Worm (Caenorhabditis elegans) whole organism, L3 larva: ENCODE results near the gene F01D4.5.
A peak's percentile ranks its signal among the peaks of the same experiment; 100 is the strongest.

Source experiments
- ama-1 ChIP-seq: fragments of 150-350 bp; optimal IDR thresholded peaks from 2 replicates; lab custom pipeline; 2018
- ceh-28 ChIP-seq: fragments of 150-350 bp; optimal IDR thresholded peaks from 2 replicates; lab custom pipeline; 2014; ENCODE audit warnings: missing biosample characterization, missing genetic modification reagents, missing genetic modification characterization
- ceh-9 ChIP-seq: sonication (generic microtip); optimal IDR thresholded peaks from 2 replicates; lab custom pipeline; 2018; ENCODE audit warnings: missing biosample characterization, missing genetic modification characterization
- daf-12 ChIP-seq: fragments of 150-350 bp; optimal IDR thresholded peaks from 2 replicates; lab custom pipeline; 2014; ENCODE audit warnings: missing biosample characterization, missing genetic modification reagents, missing genetic modification characterization
- egl-27 ChIP-seq: sonication (generic microtip); optimal IDR thresholded peaks from 4 replicates; lab custom pipeline; 2017; ENCODE audit warnings: missing biosample characterization, missing genetic modification reagents, missing genetic modification characterization
- egl-5 ChIP-seq: fragments of 150-350 bp; optimal IDR thresholded peaks from 2 replicates; lab custom pipeline; 2017; ENCODE audit warnings: missing biosample characterization, missing genetic modification reagents, missing genetic modification characterization, inconsistent platforms
- elt-2 ChIP-seq: sonication (generic microtip); optimal IDR thresholded peaks from 2 replicates; lab custom pipeline; 2016; ENCODE audit warnings: missing genetic modification reagents, mild to moderate bottlenecking, missing genetic modification characterization, missing compliant biosample characterization
- elt-3 ChIP-seq, 3 experiments: fragments of 150-350 bp in 1 of 3; sonication (generic microtip) in 2 of 3; optimal IDR thresholded peaks; 2 replicates in 2 of 3; 4 replicates in 1 of 3; lab custom pipeline; 2014 to 2017; ENCODE audit warnings: missing biosample characterization in 3 of 3, missing genetic modification characterization in 3 of 3
- eor-1 ChIP-seq, 2 experiments: fragments of 150-350 bp; optimal IDR thresholded peaks; 2 replicates each; lab custom pipeline; 2014 to 2018; ENCODE audit warnings: missing biosample characterization in 2 of 2, missing genetic modification characterization in 2 of 2
- fkh-10 ChIP-seq: sonication (generic microtip); optimal IDR thresholded peaks from 2 replicates; lab custom pipeline; 2017; ENCODE audit warnings: missing biosample characterization, missing genetic modification reagents, missing genetic modification characterization
- fkh-2 ChIP-seq: fragments of 150-350 bp; optimal IDR thresholded peaks from 2 replicates; lab custom pipeline; 2014; ENCODE audit warnings: missing biosample characterization, missing genetic modification reagents, missing genetic modification characterization
- fos-1 ChIP-seq: fragments of 150-350 bp; optimal IDR thresholded peaks from 2 replicates; lab custom pipeline; 2014; ENCODE audit warnings: missing biosample characterization, missing genetic modification characterization
- jun-1 ChIP-seq: fragments of 150-350 bp; optimal IDR thresholded peaks from 2 replicates; lab custom pipeline; 2014; ENCODE audit warnings: missing biosample characterization, missing genetic modification reagents, missing genetic modification characterization
- lin-15B ChIP-seq: fragments of 150-350 bp; optimal IDR thresholded peaks from 2 replicates; lab custom pipeline; 2014; ENCODE audit warnings: missing biosample characterization, missing genetic modification characterization
- lsy-12 ChIP-seq: sonication (generic microtip); optimal IDR thresholded peaks from 2 replicates; lab custom pipeline; 2016; ENCODE audit warnings: mild to moderate bottlenecking, missing genetic modification characterization, missing compliant biosample characterization
- mdl-1 ChIP-seq: fragments of 150-350 bp; optimal IDR thresholded peaks from 2 replicates; lab custom pipeline; 2014; ENCODE audit warnings: missing biosample characterization, missing genetic modification characterization
- nfya-1 ChIP-seq: sonication (generic microtip); optimal IDR thresholded peaks from 2 replicates; lab custom pipeline; 2017; ENCODE audit warnings: missing genetic modification characterization, mild to moderate bottlenecking, missing compliant biosample characterization, antibody characterized with exemption, moderate library complexity; ENCODE audit not compliant: insufficient read depth
- nhr-11 ChIP-seq: fragments of 150-350 bp; optimal IDR thresholded peaks from 2 replicates; lab custom pipeline; 2014; ENCODE audit warnings: missing biosample characterization, missing genetic modification characterization
- nhr-12 ChIP-seq: fragments of 150-350 bp; optimal IDR thresholded peaks from 2 replicates; lab custom pipeline; 2014; ENCODE audit warnings: missing biosample characterization, missing genetic modification characterization
- nhr-237 ChIP-seq: fragments of 150-350 bp; optimal IDR thresholded peaks from 2 replicates; lab custom pipeline; 2014; ENCODE audit warnings: missing biosample characterization, missing genetic modification characterization
- nhr-25 ChIP-seq: sonication (generic microtip); optimal IDR thresholded peaks from 2 replicates; lab custom pipeline; 2017; ENCODE audit warnings: missing biosample characterization, missing genetic modification characterization
- nhr-28 ChIP-seq: fragments of 150-350 bp; optimal IDR thresholded peaks from 2 replicates; lab custom pipeline; 2014; ENCODE audit warnings: missing biosample characterization, missing genetic modification characterization
- nhr-67 ChIP-seq: fragments of 150-350 bp; optimal IDR thresholded peaks from 2 replicates; lab custom pipeline; 2014; ENCODE audit warnings: missing biosample characterization, missing genetic modification characterization
- nhr-76 ChIP-seq: fragments of 150-350 bp; sonication (generic microtip); optimal IDR thresholded peaks from 5 replicates; lab custom pipeline; 2014; ENCODE audit warnings: missing biosample characterization, missing genetic modification characterization
- nhr-77 ChIP-seq: fragments of 150-350 bp; optimal IDR thresholded peaks from 2 replicates; lab custom pipeline; 2014; ENCODE audit warnings: missing biosample characterization, missing genetic modification characterization
- pha-4 ChIP-seq: fragments of 150-350 bp; optimal IDR thresholded peaks from 2 replicates; lab custom pipeline; 2014; ENCODE audit warnings: missing biosample characterization, missing genetic modification reagents, missing genetic modification characterization
- pqm-1 ChIP-seq: fragments of 150-350 bp; optimal IDR thresholded peaks from 2 replicates; lab custom pipeline; 2017; ENCODE audit warnings: missing biosample characterization, missing genetic modification characterization, inconsistent platforms
- sea-2 ChIP-seq: fragments of 150-350 bp; sonication (generic microtip); optimal IDR thresholded peaks from 4 replicates; lab custom pipeline; 2014; ENCODE audit warnings: missing biosample characterization, missing genetic modification reagents, missing genetic modification characterization
- skn-1 ChIP-seq: fragments of 150-350 bp; optimal IDR thresholded peaks from 2 replicates; lab custom pipeline; 2014; ENCODE audit warnings: missing biosample characterization, missing genetic modification characterization
- snpc-4 ChIP-seq: fragments of 150-350 bp; optimal IDR thresholded peaks from 2 replicates; lab custom pipeline; 2014; ENCODE audit warnings: missing biosample characterization, missing genetic modification characterization
- tbx-2 ChIP-seq: sonication (generic microtip); optimal IDR thresholded peaks from 2 replicates; lab custom pipeline; 2016; ENCODE audit warnings: mild to moderate bottlenecking, missing genetic modification characterization, missing compliant biosample characterization
- zag-1 ChIP-seq: fragments of 150-350 bp; optimal IDR thresholded peaks from 2 replicates; lab custom pipeline; 2014; ENCODE audit warnings: missing biosample characterization, missing genetic modification characterization
- ztf-4 ChIP-seq: fragments of 150-350 bp; optimal IDR thresholded peaks from 2 replicates; lab custom pipeline; 2014; ENCODE audit warnings: missing biosample characterization, missing genetic modification characterization

Gene F01D4.5

DNA sequence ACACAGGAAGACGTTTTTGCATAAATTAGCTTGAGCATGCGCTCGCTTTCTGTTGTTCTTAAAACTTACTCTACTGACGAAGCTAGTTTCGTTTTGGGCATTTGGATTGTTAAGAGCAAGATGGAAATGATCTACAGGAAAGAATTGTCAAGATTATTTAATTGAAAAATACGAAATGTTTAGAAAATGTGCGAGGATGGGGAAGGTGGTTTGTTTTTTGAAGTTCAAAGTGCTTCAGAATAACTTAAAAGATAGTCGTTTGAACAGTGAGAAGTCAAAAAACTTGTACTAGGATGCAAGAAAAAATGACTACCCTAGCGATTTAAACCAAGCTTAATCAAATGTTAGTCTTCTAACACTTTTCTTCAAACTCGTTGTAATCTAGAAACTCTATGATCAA is 26.3 kb downstream of the F01D4.5 start, which contains the start of gene srb-17:
TSS of gene srb-17 (minus strand) at position 101 of the 400 bp plus-strand sequence.
- TF ChIP-seq nfya-1 (tag; lab: Kevin White, UChicago) = no peak
- TF ChIP-seq nhr-11 (tag; lab: Kevin White, UChicago) = no peak
- no peak for TF ChIP-seq mdl-1
- TF ChIP-seq nhr-25 (tag; lab: Kevin White, UChicago) = no peak
- TF ChIP-seq daf-12 (tag; lab: Kevin White, UChicago) = no peak
- no peak for TF ChIP-seq ceh-9 (tag; lab: Kevin White, UChicago)

DNA sequence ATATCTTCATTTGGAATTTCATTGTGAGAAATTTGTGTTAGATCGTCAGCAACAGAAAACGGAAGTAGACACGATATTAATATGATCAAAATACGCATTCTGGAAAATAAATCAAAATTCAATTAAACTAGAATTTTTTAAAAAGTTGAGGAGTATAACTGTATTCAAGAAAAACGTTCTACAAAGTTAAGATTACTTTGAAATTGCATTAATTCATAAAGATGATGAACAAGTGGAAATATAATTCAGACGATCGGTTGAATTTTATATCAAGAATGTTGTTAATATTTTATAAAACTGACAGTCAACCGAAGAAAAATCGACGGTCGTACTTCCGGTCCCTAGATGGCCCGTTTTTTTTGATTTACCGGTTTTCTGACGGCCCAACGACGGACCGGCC is 30.5 kb downstream of the F01D4.5 start, which contains the start of gene F01D4.8:
TSS of gene F01D4.8 (minus strand) at position 101 of the 400 bp plus-strand sequence.
- TF ChIP-seq nhr-11 (tag; lab: Kevin White, UChicago) = no peak
- no peak for TF ChIP-seq nhr-12 (tag; lab: Kevin White, UChicago)
- no peak for TF ChIP-seq nhr-28 (tag; lab: Kevin White, UChicago)
- no peak for TF ChIP-seq skn-1 (tag; lab: Kevin White, UChicago)
- no peak for TF ChIP-seq pqm-1 (tag; lab: Kevin White, UChicago)

DNA sequence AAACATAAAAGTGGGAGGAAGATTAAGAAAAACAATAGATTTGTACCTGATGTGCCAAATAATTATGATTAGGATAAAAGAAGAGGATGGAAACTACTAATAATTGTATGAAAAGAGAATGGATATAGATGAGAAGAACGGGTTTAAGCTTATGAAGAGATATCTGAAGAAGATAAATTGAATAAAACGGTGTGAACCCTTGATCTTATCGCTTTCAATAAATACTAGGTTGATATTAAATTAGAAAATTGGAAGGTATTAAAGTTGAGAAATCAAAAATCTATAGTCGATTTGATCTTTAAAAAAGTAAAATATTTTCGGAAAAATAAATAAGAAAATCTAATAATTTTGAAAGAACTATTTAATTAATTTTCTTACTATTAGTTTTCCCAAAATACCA is 33.7 kb downstream of the F01D4.5 start, which contains the start of gene F13B12.4:
TSS of gene F13B12.4 (minus strand) at position 101 of the 400 bp plus-strand sequence.
- TF ChIP-seq ztf-4 (no peak), tbx-2 (tag; lab: Kevin White, UChicago) (no peak)

DNA sequence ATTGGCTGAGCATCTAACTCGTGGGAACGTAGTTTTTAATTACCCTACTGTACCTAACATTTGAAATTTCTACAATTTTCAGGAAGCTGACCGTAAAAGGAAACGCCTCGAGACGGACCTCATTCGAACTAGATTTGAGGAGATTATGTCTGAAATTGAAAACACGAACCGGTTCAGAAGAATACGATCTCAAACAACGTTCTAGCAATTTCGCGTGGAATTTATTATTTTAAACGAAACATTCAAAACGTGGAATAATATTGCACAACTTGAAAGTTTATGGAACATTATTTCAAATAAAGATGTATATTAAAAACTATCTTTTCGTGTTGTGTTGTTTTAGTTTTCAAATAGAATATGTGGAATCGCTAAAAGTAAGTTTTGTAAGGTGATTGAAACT is 39.9 kb downstream of the F01D4.5 start, which contains the start of gene F13B12.7:
TSS of gene F13B12.7 (plus strand) at position 301 of the 400 bp plus-strand sequence.
- TF ChIP-seq eor-1 (tag; optimal IDR thresholded peaks at IDR 0.05; lab: Kevin White, UChicago) = no peak
- no peak for TF ChIP-seq nhr-237 (tag; lab: Kevin White, UChicago)
- TF ChIP-seq nhr-28 (tag; lab: Kevin White, UChicago) = no peak
- TF ChIP-seq mdl-1 = no peak
- TF ChIP-seq egl-27 = no peak
- no peak for TF ChIP-seq nhr-77
- no peak for TF ChIP-seq pqm-1 (tag; lab: Kevin White, UChicago)
- no peak for TF ChIP-seq lin-15B (tag; lab: Kevin White, UChicago)
- TF ChIP-seq zag-1 (tag; lab: Kevin White, UChicago) = no peak
- TF ChIP-seq nhr-12 (tag; lab: Kevin White, UChicago) = no peak

DNA sequence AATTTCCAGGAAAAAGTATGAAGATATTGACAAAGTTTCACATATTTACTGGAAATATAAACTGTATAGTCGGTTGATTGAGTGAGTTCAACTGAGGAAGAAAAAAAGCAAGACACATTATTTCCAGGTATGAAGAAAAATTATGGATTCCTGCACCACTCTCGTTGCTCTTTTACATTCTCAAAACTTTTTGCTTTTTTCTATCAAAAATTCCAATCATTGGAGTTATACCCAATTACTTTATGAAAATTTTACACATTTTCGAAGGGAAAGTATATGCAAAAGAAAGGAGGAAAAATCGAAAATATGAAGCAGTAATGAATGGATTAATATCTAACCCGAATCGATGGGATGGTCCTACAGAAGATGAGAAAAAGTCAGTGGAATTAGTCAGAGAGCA is 40.6 kb downstream of the F01D4.5 start:
- no peak for TF ChIP-seq snpc-4 (tag; lab: Kevin White, UChicago)
- TF ChIP-seq, all 47 proteins: peak for 0

DNA sequence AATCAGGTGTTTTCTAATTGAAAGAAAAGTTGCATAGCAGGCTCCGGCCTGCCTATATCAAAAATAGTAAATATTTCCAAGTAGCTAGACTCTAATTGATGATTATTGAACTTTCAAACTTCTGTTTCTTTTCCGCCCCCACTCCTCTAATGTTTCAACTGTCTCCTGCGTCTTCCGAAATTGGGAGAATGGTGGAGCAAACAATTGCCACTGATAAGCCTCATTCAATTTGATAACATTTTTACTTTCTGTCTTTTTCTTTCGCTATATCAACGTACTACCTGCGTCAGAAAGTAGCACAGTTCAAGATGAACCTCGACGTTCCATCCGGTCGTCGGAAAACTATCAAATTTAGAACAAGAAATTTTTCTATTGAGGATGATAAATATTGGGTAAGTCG is 44.6 kb downstream of the F01D4.5 start, which contains the start of gene F13B12.3:
TSS of gene F13B12.3 (plus strand) at position 223 of the 400 bp plus-strand sequence.
- peak; percentile 90 for TF ChIP-seq elt-2 (tag; lab: Kevin White, UChicago)
- TF ChIP-seq pqm-1 (tag; lab: Kevin White, UChicago) = peak; percentile 90
- no peak for TF ChIP-seq fkh-10 (GFP tag; lab: Kevin White, UChicago)
- TF ChIP-seq pha-4 = peak; percentile 15

DNA sequence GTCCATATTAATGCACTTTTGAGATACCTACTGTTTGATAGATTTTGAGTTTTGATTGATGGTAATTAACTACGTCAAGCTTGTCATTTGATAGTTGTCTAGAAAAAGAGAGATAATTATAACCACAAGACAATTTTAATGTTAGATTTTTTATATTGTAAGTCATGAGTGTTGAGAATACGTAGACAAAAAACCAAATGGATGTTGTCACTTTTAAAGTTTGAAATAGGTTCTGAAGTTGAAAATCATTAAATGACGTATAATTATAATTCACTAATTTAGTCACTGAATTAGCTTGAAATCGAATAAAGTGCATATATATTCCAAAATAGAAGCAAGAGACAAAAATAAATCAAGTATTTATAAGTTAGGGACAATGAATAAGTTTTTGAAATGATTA is 46.3 kb downstream of the F01D4.5 start:
- TF ChIP-seq fos-1 (tag; lab: Kevin White, UChicago) (no peak), eor-1 (tag; optimal IDR thresholded peaks at IDR 0.05; lab: Kevin White, UChicago) (no peak), nhr-25 (tag; lab: Kevin White, UChicago) (no peak), ceh-9 (tag; lab: Kevin White, UChicago) (no peak), tbx-2 (tag; lab: Kevin White, UChicago) (no peak)

DNA sequence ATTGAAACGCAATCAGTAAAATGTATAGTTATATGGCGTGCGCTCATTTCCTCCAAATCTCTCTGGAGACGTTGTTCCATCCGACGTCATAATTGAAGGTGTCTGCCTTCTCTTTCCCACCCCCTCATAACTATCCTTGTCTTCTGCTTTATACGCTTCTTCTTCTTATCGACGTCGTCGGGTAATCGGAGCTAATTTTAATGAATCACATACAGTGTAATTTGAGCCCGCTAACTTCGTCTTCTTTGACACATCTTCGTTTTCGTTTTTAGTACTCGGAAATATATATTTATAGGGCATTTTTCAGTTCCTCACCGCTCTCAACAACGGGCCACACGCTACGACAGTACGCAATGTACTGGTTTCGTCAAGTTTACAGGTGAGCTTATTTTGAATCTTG is 47.1 kb downstream of the F01D4.5 start, which contains the start of gene ins-1:
TSS of gene ins-1 (plus strand) at position 301 of the 400 bp plus-strand sequence.
- TF ChIP-seq jun-1 (tag; lab: Kevin White, UChicago) (no peak), snpc-4 (tag; lab: Kevin White, UChicago) (no peak), elt-3 (tag; optimal IDR thresholded peaks at IDR 0.05; lab: Kevin White, UChicago) (no peak), nhr-76 (no peak), mdl-1 (no peak), fkh-2 (no peak), nhr-77 (no peak), lsy-12 (tag; lab: Kevin White, UChicago) (no peak), ceh-28 (tag; lab: Kevin White, UChicago) (no peak), nhr-67 (tag; lab: Kevin White, UChicago) (no peak), eor-1 (tag; optimal IDR thresholded peaks at IDR 0.05; lab: Kevin White, UChicago) (no peak), egl-5 (tag; lab: Kevin White, UChicago) (no peak), sea-2 (GFP tag; lab: Kevin White, UChicago) (no peak), elt-2 (tag; lab: Kevin White, UChicago) (no peak), ama-1 (lab: Kevin White, UChicago) (no peak)
